Worm (Caenorhabditis elegans) whole organism, L4 larva: ENCODE results near the gene ser-4.

ENCODE experiments used
- Y75B8A.6 ChIP-seq: fragments of 200-800 bp; sonication (Bioruptor generic); IDR thresholded peaks from 2 replicates; pipeline ENCODE4 v1.3.6; 2022; ENCODE audit warnings: missing genetic modification reagents, missing genetic modification characterization, missing compliant biosample characterization
- ces-1 ChIP-seq: fragments of 150-350 bp; sonication (generic microtip); optimal IDR thresholded peaks from 4 replicates; lab custom pipeline; 2014; ENCODE audit warnings: missing biosample characterization, missing genetic modification reagents, missing genetic modification characterization
- ctbp-1 ChIP-seq: fragments of 200-800 bp; sonication (Bioruptor generic); IDR thresholded peaks from 2 replicates; pipeline ENCODE4 v1.3.6; 2022; ENCODE audit warnings: missing genetic modification reagents, missing genetic modification characterization, missing compliant biosample characterization
- hlh-30 ChIP-seq: sonication (generic microtip); optimal IDR thresholded peaks from 2 replicates; lab custom pipeline; 2017; ENCODE audit warnings: antibody characterized with exemption, mild to moderate bottlenecking, missing genetic modification characterization, missing compliant biosample characterization; ENCODE audit not compliant: insufficient read depth
- hmg-1.1 ChIP-seq: fragments of 200-800 bp; sonication (Bioruptor generic); IDR thresholded peaks from 2 replicates; pipeline ENCODE4 v1.3.6; 2022; ENCODE audit warnings: missing genetic modification reagents, missing genetic modification characterization, missing compliant biosample characterization
- lin-15B ChIP-seq: fragments of 150-350 bp; sonication (generic microtip); optimal IDR thresholded peaks from 3 replicates; lab custom pipeline; 2014; ENCODE audit warnings: missing biosample characterization, missing genetic modification characterization
- lin-39 ChIP-seq: fragments of 150-350 bp; optimal IDR thresholded peaks from 2 replicates; lab custom pipeline; 2014; ENCODE audit warnings: missing biosample characterization, missing genetic modification reagents, missing genetic modification characterization
- nhr-77 ChIP-seq: fragments of 150-350 bp; optimal IDR thresholded peaks from 2 replicates; lab custom pipeline; 2014; ENCODE audit warnings: missing biosample characterization, missing genetic modification characterization
- pqm-1 ChIP-seq: sonication (generic microtip); optimal IDR thresholded peaks from 2 replicates; lab custom pipeline; 2017; ENCODE audit warnings: missing biosample characterization, missing genetic modification characterization
- unc-39 ChIP-seq: sonication (generic microtip); optimal IDR thresholded peaks from 2 replicates; lab custom pipeline; 2017; ENCODE audit warnings: missing biosample characterization, missing genetic modification characterization

- no peak for TF ChIP-seq ces-1 (GFP tag; lab: Kevin White, UChicago)
- no peak for TF ChIP-seq lin-39
- no peak for TF ChIP-seq lin-15B (tag; lab: Kevin White, UChicago)
- no peak for TF ChIP-seq hlh-30 (tag; lab: Kevin White, UChicago)
- no peak for TF ChIP-seq unc-39 (tag; lab: Kevin White, UChicago)
- TF ChIP-seq hmg-1.1 (GFP tag; lab: Robert Waterston, UW), result no peak
- no peak for TF ChIP-seq nhr-77
- TF ChIP-seq Y75B8A.6, result no peak
- no peak for TF ChIP-seq ctbp-1 (GFP tag; lab: Robert Waterston, UW)
- no peak for TF ChIP-seq pqm-1 (tag; lab: Kevin White, UChicago)
These were observed 37.9 kb downstream of the ser-4 start, which contains the start of gene srd-64 for ce11 chrIII:1695006-1695405.
